Worm (Caenorhabditis elegans) whole organism, early embryonic: Measurements from ENCODE around the gene Y40B10A.11.

ENCODE experiments used
- B0310.2 ChIP-seq: sonication (generic microtip); optimal IDR thresholded peaks from 2 replicates; lab custom pipeline; 2016; ENCODE audit warnings: mild to moderate bottlenecking, missing genetic modification characterization, missing compliant biosample characterization
- F13C5.2 ChIP-seq: sonication (generic microtip); optimal IDR thresholded peaks from 2 replicates; lab custom pipeline; 2017; ENCODE audit warnings: mild to moderate bottlenecking, missing genetic modification characterization, inconsistent platforms, missing compliant biosample characterization
- aly-1 ChIP-seq: sonication (generic microtip); optimal IDR thresholded peaks from 2 replicates; lab custom pipeline; 2016; ENCODE audit warnings: missing genetic modification characterization, missing compliant biosample characterization
- ama-1 ChIP-seq: fragments of 150-350 bp; optimal IDR thresholded peaks from 2 replicates; lab custom pipeline; 2014
- ceh-13 ChIP-seq: fragments of 200-800 bp; sonication (Bioruptor generic); optimal IDR thresholded peaks from 2 replicates; lab custom pipeline; 2018; ENCODE audit warnings: mild to moderate bottlenecking, missing genetic modification characterization, missing compliant biosample characterization
- ceh-36 ChIP-seq: sonication (generic microtip); optimal IDR thresholded peaks from 2 replicates; lab custom pipeline; 2016; ENCODE audit warnings: missing genetic modification characterization, inconsistent platforms, missing compliant biosample characterization
- ets-7 ChIP-seq: sonication (generic microtip); optimal IDR thresholded peaks from 2 replicates; lab custom pipeline; 2016; ENCODE audit warnings: missing genotype, missing genetic modification characterization, missing compliant biosample characterization
- flt-1 ChIP-seq: fragments of 200-800 bp; sonication (Bioruptor generic); IDR thresholded peaks from 2 replicates; pipeline ENCODE4 v1.3.6; 2022; ENCODE audit warnings: missing genetic modification characterization, missing compliant biosample characterization
- hmbx-1 ChIP-seq: sonication (generic microtip); optimal IDR thresholded peaks from 2 replicates; lab custom pipeline; 2016; ENCODE audit warnings: mild to moderate bottlenecking, missing genetic modification characterization, missing compliant biosample characterization
- hmg-4 ChIP-seq: fragments of 200-800 bp; sonication (Bioruptor generic); optimal IDR thresholded peaks from 2 replicates; lab custom pipeline; 2018; ENCODE audit warnings: mild to moderate bottlenecking, missing genetic modification characterization, missing compliant biosample characterization
- hnd-1 ChIP-seq: sonication (generic microtip); optimal IDR thresholded peaks from 2 replicates; lab custom pipeline; 2016; ENCODE audit warnings: missing genetic modification characterization, missing compliant biosample characterization
- pes-1 ChIP-seq: fragments of 200-800 bp; sonication (Bioruptor generic); IDR thresholded peaks from 2 replicates; pipeline ENCODE4 v1.3.6; 2022; ENCODE audit warnings: missing genetic modification reagents, missing genetic modification characterization, missing compliant biosample characterization
- scrt-1 ChIP-seq: fragments of 200-800 bp; sonication (Bioruptor generic); IDR thresholded peaks from 2 replicates; pipeline ENCODE4 v1.3.6; 2022; ENCODE audit warnings: missing genetic modification characterization, missing compliant biosample characterization
- sea-1 ChIP-seq: fragments of 200-800 bp; sonication (Bioruptor generic); conservative IDR thresholded peaks from 2 replicates; pipeline ENCODE4 v1.3.6; 2022; ENCODE audit warnings: missing genetic modification characterization, missing compliant biosample characterization
- tbx-11 ChIP-seq: fragments of 200-800 bp; sonication (Bioruptor generic); IDR thresholded peaks from 2 replicates; pipeline ENCODE4 v1.3.6; 2022; ENCODE audit warnings: missing genetic modification characterization, missing compliant biosample characterization
- tbx-37 ChIP-seq: fragments of 200-800 bp; sonication (Bioruptor generic); conservative IDR thresholded peaks from 2 replicates; pipeline ENCODE4 v1.3.6; 2022; ENCODE audit warnings: missing genetic modification reagents, missing genetic modification characterization, missing compliant biosample characterization
- tra-4 ChIP-seq: sonication (generic microtip); optimal IDR thresholded peaks from 2 replicates; lab custom pipeline; 2017; ENCODE audit warnings: missing genetic modification characterization, missing compliant biosample characterization

Y40B10A.11 gene

ce11 chrV:2013824-2014223 is 37.6 kb downstream of the Y40B10A.11 start, which contains the start of gene F59A7.11:
Gene F59A7.11 (minus strand): TSS chrV:2013924.
- TF ChIP-seq sea-1 (GFP tag; lab: Robert Waterston, UW) (no peak), hmbx-1 (tag; lab: Kevin White, UChicago) (no peak), hnd-1 (tag; lab: Kevin White, UChicago) (no peak), scrt-1 (no peak), ceh-36 (tag; lab: Kevin White, UChicago) (no peak), tbx-11 (GFP tag; lab: Robert Waterston, UW) (no peak), F13C5.2 (no peak), hmg-4 (GFP tag; lab: Kevin White, UChicago) (no peak), aly-1 (no peak), ets-7 (tag; lab: Kevin White, UChicago) (no peak), B0310.2 (tag; lab: Kevin White, UChicago) (no peak), flt-1 (GFP tag; lab: Robert Waterston, UW) (no peak), tra-4 (tag; lab: Kevin White, UChicago) (no peak), tbx-37 (GFP tag; lab: Robert Waterston, UW) (no peak), ceh-13 (GFP tag; lab: Kevin White, UChicago) (no peak)

- TF ChIP-seq ets-7 (tag; lab: Kevin White, UChicago) (no peak), scrt-1 (no peak), tbx-37 (GFP tag; lab: Robert Waterston, UW) (no peak), ceh-13 (GFP tag; lab: Kevin White, UChicago) (no peak), hnd-1 (tag; lab: Kevin White, UChicago) (no peak), ama-1 (lab: Kevin White, UChicago) (no peak), hmg-4 (GFP tag; lab: Kevin White, UChicago) (no peak), sea-1 (GFP tag; lab: Robert Waterston, UW) (no peak), aly-1 (no peak), B0310.2 (tag; lab: Kevin White, UChicago) (no peak), tbx-11 (GFP tag; lab: Robert Waterston, UW) (no peak)
These were observed 39.6 kb downstream of the Y40B10A.11 start, which contains the start of gene F59A7.7 for ce11 chrV:2011777-2012176. Gene F59A7.7 (plus strand): TSS chrV:2012077.

- TF ChIP-seq ceh-13 (GFP tag; lab: Kevin White, UChicago) (no peak), aly-1 (no peak), scrt-1 (no peak), tra-4 (tag; lab: Kevin White, UChicago) (no peak), hnd-1 (tag; lab: Kevin White, UChicago) (no peak), hmg-4 (GFP tag; lab: Kevin White, UChicago) (no peak), pes-1 (no peak), tbx-37 (GFP tag; lab: Robert Waterston, UW) (no peak)
These were observed 43.0 kb downstream of the Y40B10A.11 start for ce11 chrV:2008412-2008811.

- TF ChIP-seq flt-1 (GFP tag; lab: Robert Waterston, UW) (no peak), ceh-36 (tag; lab: Kevin White, UChicago) (no peak), tbx-11 (GFP tag; lab: Robert Waterston, UW) (no peak), hnd-1 (tag; lab: Kevin White, UChicago) (no peak), ceh-13 (GFP tag; lab: Kevin White, UChicago) (no peak), pes-1 (no peak), B0310.2 (tag; lab: Kevin White, UChicago) (no peak), F13C5.2 (no peak), aly-1 (no peak), ama-1 (lab: Kevin White, UChicago) (no peak), tra-4 (tag; lab: Kevin White, UChicago) (no peak), hmbx-1 (tag; lab: Kevin White, UChicago) (no peak), tbx-37 (GFP tag; lab: Robert Waterston, UW) (no peak), sea-1 (GFP tag; lab: Robert Waterston, UW) (no peak), scrt-1 (no peak), hmg-4 (GFP tag; lab: Kevin White, UChicago) (no peak), ets-7 (tag; lab: Kevin White, UChicago) (no peak)
These were observed 46.7 kb downstream of the Y40B10A.11 start, which contains the start of gene cysl-4 for ce11 chrV:2004659-2005058. Gene cysl-4 (plus strand): TSS chrV:2004959.

- TF ChIP-seq hmg-4 (GFP tag; lab: Kevin White, UChicago) (no peak), hnd-1 (tag; lab: Kevin White, UChicago) (no peak), hmbx-1 (tag; lab: Kevin White, UChicago) (no peak), flt-1 (GFP tag; lab: Robert Waterston, UW) (no peak), ama-1 (lab: Kevin White, UChicago) (no peak), ets-7 (tag; lab: Kevin White, UChicago) (no peak), B0310.2 (tag; lab: Kevin White, UChicago) (no peak), tbx-37 (GFP tag; lab: Robert Waterston, UW) (no peak), F13C5.2 (no peak), aly-1 (no peak), tbx-11 (GFP tag; lab: Robert Waterston, UW) (no peak), tra-4 (tag; lab: Kevin White, UChicago) (no peak)
These were observed 47.2 kb downstream of the Y40B10A.11 start, which contains the start of gene clec-206 for ce11 chrV:2004229-2004628. Gene clec-206 (minus strand): TSS chrV:2004329.
